Worm (Caenorhabditis elegans) whole organism, early embryonic: Measurements from ENCODE around the gene nog-1.

Experiments
- B0310.2 ChIP-seq: sonication (generic microtip); optimal IDR thresholded peaks from 2 replicates; lab custom pipeline; 2016; ENCODE audit warnings: mild to moderate bottlenecking, missing genetic modification characterization, missing compliant biosample characterization
- F13C5.2 ChIP-seq: sonication (generic microtip); optimal IDR thresholded peaks from 2 replicates; lab custom pipeline; 2017; ENCODE audit warnings: mild to moderate bottlenecking, missing genetic modification characterization, inconsistent platforms, missing compliant biosample characterization
- aly-1 ChIP-seq: sonication (generic microtip); optimal IDR thresholded peaks from 2 replicates; lab custom pipeline; 2016; ENCODE audit warnings: missing genetic modification characterization, missing compliant biosample characterization
- ama-1 ChIP-seq: fragments of 150-350 bp; optimal IDR thresholded peaks from 2 replicates; lab custom pipeline; 2014
- ceh-13 ChIP-seq: fragments of 200-800 bp; sonication (Bioruptor generic); optimal IDR thresholded peaks from 2 replicates; lab custom pipeline; 2018; ENCODE audit warnings: mild to moderate bottlenecking, missing genetic modification characterization, missing compliant biosample characterization
- ceh-36 ChIP-seq: sonication (generic microtip); optimal IDR thresholded peaks from 2 replicates; lab custom pipeline; 2016; ENCODE audit warnings: missing genetic modification characterization, inconsistent platforms, missing compliant biosample characterization
- ets-7 ChIP-seq: sonication (generic microtip); optimal IDR thresholded peaks from 2 replicates; lab custom pipeline; 2016; ENCODE audit warnings: missing genotype, missing genetic modification characterization, missing compliant biosample characterization
- flt-1 ChIP-seq: fragments of 200-800 bp; sonication (Bioruptor generic); IDR thresholded peaks from 2 replicates; pipeline ENCODE4 v1.3.6; 2022; ENCODE audit warnings: missing genetic modification characterization, missing compliant biosample characterization
- hmbx-1 ChIP-seq: sonication (generic microtip); optimal IDR thresholded peaks from 2 replicates; lab custom pipeline; 2016; ENCODE audit warnings: mild to moderate bottlenecking, missing genetic modification characterization, missing compliant biosample characterization
- hmg-4 ChIP-seq: fragments of 200-800 bp; sonication (Bioruptor generic); optimal IDR thresholded peaks from 2 replicates; lab custom pipeline; 2018; ENCODE audit warnings: mild to moderate bottlenecking, missing genetic modification characterization, missing compliant biosample characterization
- hnd-1 ChIP-seq: sonication (generic microtip); optimal IDR thresholded peaks from 2 replicates; lab custom pipeline; 2016; ENCODE audit warnings: missing genetic modification characterization, missing compliant biosample characterization
- pes-1 ChIP-seq: fragments of 200-800 bp; sonication (Bioruptor generic); IDR thresholded peaks from 2 replicates; pipeline ENCODE4 v1.3.6; 2022; ENCODE audit warnings: missing genetic modification reagents, missing genetic modification characterization, missing compliant biosample characterization
- scrt-1 ChIP-seq: fragments of 200-800 bp; sonication (Bioruptor generic); IDR thresholded peaks from 2 replicates; pipeline ENCODE4 v1.3.6; 2022; ENCODE audit warnings: missing genetic modification characterization, missing compliant biosample characterization
- sea-1 ChIP-seq: fragments of 200-800 bp; sonication (Bioruptor generic); conservative IDR thresholded peaks from 2 replicates; pipeline ENCODE4 v1.3.6; 2022; ENCODE audit warnings: missing genetic modification characterization, missing compliant biosample characterization
- tbx-11 ChIP-seq: fragments of 200-800 bp; sonication (Bioruptor generic); IDR thresholded peaks from 2 replicates; pipeline ENCODE4 v1.3.6; 2022; ENCODE audit warnings: missing genetic modification characterization, missing compliant biosample characterization
- tbx-37 ChIP-seq: fragments of 200-800 bp; sonication (Bioruptor generic); conservative IDR thresholded peaks from 2 replicates; pipeline ENCODE4 v1.3.6; 2022; ENCODE audit warnings: missing genetic modification reagents, missing genetic modification characterization, missing compliant biosample characterization
- tra-4 ChIP-seq: sonication (generic microtip); optimal IDR thresholded peaks from 2 replicates; lab custom pipeline; 2017; ENCODE audit warnings: missing genetic modification characterization, missing compliant biosample characterization

Gene nog-1

DNA sequence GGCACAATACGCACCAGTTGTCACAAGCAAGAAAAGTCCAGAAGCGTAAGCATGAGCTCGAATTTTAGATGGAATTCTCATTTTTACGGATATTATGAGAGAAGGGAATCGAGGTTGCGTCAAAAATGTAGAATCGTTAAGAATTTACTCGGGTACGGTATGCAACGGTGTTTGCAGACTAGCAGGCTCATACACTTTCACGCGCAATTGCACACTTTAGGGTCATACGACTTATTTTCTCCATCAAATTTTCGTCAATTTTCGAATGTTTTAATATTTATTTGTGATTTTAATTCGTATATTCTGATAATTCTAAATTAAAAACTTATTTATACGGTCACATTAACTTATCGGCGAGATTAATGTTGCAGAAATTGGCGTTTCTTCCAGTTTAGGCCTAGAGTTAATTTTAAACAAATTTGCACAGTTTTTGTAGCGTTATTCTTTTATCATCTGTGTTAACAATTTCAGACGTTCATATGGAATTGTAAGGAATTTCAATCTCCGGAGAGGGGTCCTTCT is at the start of gene nog-1, which contains the start of gene T07A9.15:
TSS of gene nog-1 (plus strand) at position 472 of the 522 bp plus-strand sequence.
TSS of gene T07A9.15 (minus strand) at position 138 of the 522 bp plus-strand sequence.
- TF ChIP-seq ceh-36 (tag; lab: Kevin White, UChicago) (no peak), B0310.2 (tag; lab: Kevin White, UChicago) (no peak), ets-7 (tag; lab: Kevin White, UChicago) (no peak), ceh-13 (GFP tag; lab: Kevin White, UChicago) (no peak), tra-4 (tag; lab: Kevin White, UChicago) (no peak), pes-1 (GFP tag; lab: Robert Waterston, UW) (peak; percentile 52; the same call in 1 of the 2 replicates), hnd-1 (tag; lab: Kevin White, UChicago) (no peak), flt-1 (GFP tag; lab: Robert Waterston, UW) (no peak), hmbx-1 (tag; lab: Kevin White, UChicago) (no peak), F13C5.2 (no peak), tbx-11 (GFP tag; lab: Robert Waterston, UW) (no peak), sea-1 (GFP tag; lab: Robert Waterston, UW) (no peak), ama-1 (lab: Kevin White, UChicago) (no peak), tbx-37 (0 out of 2 replicates have a peak, but pooled peaks have one; percentile 30), hmg-4 (no peak), aly-1 (tag; lab: Kevin White, UChicago) (no peak), scrt-1 (GFP tag; lab: Robert Waterston, UW) (no peak)

DNA sequence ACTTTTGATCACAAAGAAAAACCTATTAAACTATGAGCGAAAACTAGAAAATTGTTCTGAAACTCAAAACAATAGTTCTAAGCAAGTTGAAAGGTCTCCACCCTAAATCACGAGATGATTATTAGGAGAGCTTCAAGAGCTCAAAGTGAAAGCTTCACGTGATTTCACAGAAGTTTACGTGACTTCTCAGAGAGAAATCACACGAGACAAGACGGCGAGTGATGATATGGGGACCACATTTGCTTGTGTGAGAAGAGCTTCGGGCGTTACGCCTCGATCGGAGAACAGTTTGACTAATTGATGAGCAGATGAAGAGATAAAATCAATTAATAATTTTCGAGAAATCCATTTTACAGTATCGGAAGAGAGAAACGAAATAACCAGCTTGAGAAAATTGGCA is 28.7 kb upstream of the nog-1 start:
- TF ChIP-seq F13C5.2 (no peak), tra-4 (tag; lab: Kevin White, UChicago) (no peak), ama-1 (lab: Kevin White, UChicago) (no peak), ets-7 (tag; lab: Kevin White, UChicago) (no peak), tbx-11 (GFP tag; lab: Robert Waterston, UW) (no peak), tbx-37 (no peak), sea-1 (GFP tag; lab: Robert Waterston, UW) (no peak), aly-1 (tag; lab: Kevin White, UChicago) (no peak), hmbx-1 (tag; lab: Kevin White, UChicago) (no peak), hnd-1 (tag; lab: Kevin White, UChicago) (no peak), hmg-4 (no peak)

ce11 chrIV:366406-366805 is 27.3 kb upstream of the nog-1 start:
- TF ChIP-seq flt-1 (GFP tag; lab: Robert Waterston, UW) (no peak), tbx-37 (no peak)

ce11 chrIV:372146-372789 is 21.4 kb upstream of the nog-1 start:
- TF ChIP-seq F13C5.2 = peak; percentile 22
- TF ChIP-seq scrt-1 (GFP tag; lab: Robert Waterston, UW) = no peak

DNA sequence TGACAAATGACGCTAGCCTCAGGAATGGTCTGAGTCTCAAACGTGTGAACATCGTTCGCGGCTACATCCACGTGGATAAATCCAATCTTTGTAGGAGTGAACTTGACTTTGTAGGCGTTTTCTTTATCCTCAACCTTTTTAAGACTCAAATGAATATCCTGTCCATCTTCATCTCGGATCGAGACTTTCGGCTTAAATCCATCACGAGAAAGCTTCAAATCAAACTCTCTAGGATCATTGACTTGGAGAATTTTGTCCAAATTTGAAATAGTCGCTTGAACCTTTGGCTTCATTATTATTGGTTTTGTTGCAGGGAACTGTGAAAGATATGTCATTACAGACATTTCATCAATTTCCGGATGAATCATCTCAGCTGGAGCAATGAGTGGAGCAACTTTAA is 19.7 kb upstream of the nog-1 start:
- TF ChIP-seq ceh-13 (GFP tag; lab: Kevin White, UChicago) (no peak), tra-4 (tag; lab: Kevin White, UChicago) (no peak), hnd-1 (tag; lab: Kevin White, UChicago) (no peak), tbx-37 (no peak), ama-1 (lab: Kevin White, UChicago) (no peak), hmg-4 (no peak), sea-1 (GFP tag; lab: Robert Waterston, UW) (no peak)

DNA sequence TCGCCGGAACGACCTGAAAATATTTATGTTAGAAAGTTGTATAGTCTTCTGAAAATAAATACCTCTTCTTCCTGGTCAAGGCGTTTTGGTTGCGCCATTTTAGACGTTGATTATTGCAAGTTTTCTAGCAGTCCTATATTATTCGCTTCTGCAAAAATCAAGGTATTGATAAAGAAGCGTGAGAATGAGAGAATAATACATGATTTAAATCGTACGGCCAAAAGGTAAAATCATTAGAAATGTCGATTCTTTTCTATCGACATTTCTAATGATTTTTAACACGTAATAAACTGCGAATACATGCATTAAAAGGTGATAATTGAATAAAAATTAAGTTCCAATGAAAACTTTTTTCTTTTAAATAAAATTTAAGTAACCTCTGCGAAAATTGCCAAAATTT is 17.8 kb upstream of the nog-1 start, which contains the start of gene fln-1:
TSS of gene fln-1 (minus strand) at position 101 of the 400 bp plus-strand sequence.
- TF ChIP-seq ama-1 (lab: Kevin White, UChicago) (no peak), sea-1 (GFP tag; lab: Robert Waterston, UW) (no peak), tbx-11 (GFP tag; lab: Robert Waterston, UW) (no peak), tbx-37 (no peak), F13C5.2 (no peak), B0310.2 (tag; lab: Kevin White, UChicago) (no peak), ceh-36 (tag; lab: Kevin White, UChicago) (no peak), aly-1 (tag; lab: Kevin White, UChicago) (no peak), pes-1 (GFP tag; lab: Robert Waterston, UW) (no peak), hnd-1 (tag; lab: Kevin White, UChicago) (no peak), scrt-1 (GFP tag; lab: Robert Waterston, UW) (no peak), ets-7 (tag; lab: Kevin White, UChicago) (no peak), ceh-13 (GFP tag; lab: Kevin White, UChicago) (no peak), tra-4 (tag; lab: Kevin White, UChicago) (no peak), flt-1 (GFP tag; lab: Robert Waterston, UW) (no peak), hmbx-1 (tag; lab: Kevin White, UChicago) (no peak), hmg-4 (no peak)

- no peak for TF ChIP-seq flt-1 (GFP tag; lab: Robert Waterston, UW)
- TF ChIP-seq B0310.2 (tag; lab: Kevin White, UChicago) = no peak
- no peak for TF ChIP-seq hnd-1 (tag; lab: Kevin White, UChicago)
- TF ChIP-seq hmbx-1 (tag; lab: Kevin White, UChicago) = no peak
- no peak for TF ChIP-seq pes-1 (GFP tag; lab: Robert Waterston, UW)
- no peak for TF ChIP-seq tbx-11 (GFP tag; lab: Robert Waterston, UW)
- no peak for TF ChIP-seq sea-1 (GFP tag; lab: Robert Waterston, UW)
- no peak for TF ChIP-seq ceh-13 (GFP tag; lab: Kevin White, UChicago)
- TF ChIP-seq ama-1 (lab: Kevin White, UChicago) = no peak
- TF ChIP-seq hmg-4 = no peak
- TF ChIP-seq ets-7 (tag; lab: Kevin White, UChicago) = no peak
- no peak for TF ChIP-seq tra-4 (tag; lab: Kevin White, UChicago)
- TF ChIP-seq tbx-37 = no peak
- no peak for TF ChIP-seq aly-1 (tag; lab: Kevin White, UChicago)
- TF ChIP-seq F13C5.2 = no peak
Measured at ce11 chrIV:377791-378190, 15.9 kb upstream of the nog-1 start.
